Fruit fly (Drosophila melanogaster): ENCODE data around the gene mnd.

DNA sequence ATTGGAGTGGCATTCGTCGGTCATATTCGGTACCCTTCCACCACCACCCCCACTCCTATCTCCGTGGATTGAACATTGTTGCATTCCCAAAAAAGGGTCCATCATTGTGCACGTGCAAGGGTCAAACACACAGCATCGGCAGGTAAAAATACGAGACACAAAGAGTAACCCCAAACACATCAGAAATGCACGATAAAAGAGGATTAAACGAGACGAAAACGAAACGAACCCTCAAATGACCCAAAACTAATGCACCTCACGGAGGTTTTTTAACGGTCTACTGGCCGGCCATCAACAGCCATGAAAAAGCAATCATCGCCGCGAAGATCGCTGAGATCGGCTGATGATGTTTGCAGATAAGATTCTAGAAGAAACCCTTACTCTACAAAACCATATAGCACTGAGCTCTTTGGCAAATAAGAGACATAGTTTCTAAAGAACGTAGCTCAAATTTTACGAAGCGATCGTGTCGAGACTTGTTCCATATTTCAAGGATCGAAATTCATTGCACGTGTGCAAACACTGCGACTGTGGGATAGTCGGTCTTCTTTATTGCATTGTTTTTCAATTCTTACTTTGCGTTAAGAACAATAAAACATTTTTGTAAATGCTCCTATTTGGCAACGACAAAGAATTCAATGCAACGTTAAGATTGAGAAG is 18.6 kb upstream of the mnd start:
- TF ChIP-seq CG3919 (GFP tag; optimal IDR thresholded peaks at IDR 0.05) (no peak), vri (GFP tag; optimal IDR thresholded peaks at IDR 0.05) (no peak), achi (GFP tag; optimal IDR thresholded peaks at IDR 0.05) (no peak), ss (GFP tag; optimal IDR thresholded peaks at IDR 0.05) (no peak), eg (GFP tag; IDR thresholded peaks at IDR 0.05) (no peak), acj6 (GFP tag; optimal IDR thresholded peaks at IDR 0.05) (no peak), Eip78C (GFP tag) (no peak), Gug (GFP tag; IDR thresholded peaks at IDR 0.05) (no peak), esn (GFP tag; optimal IDR thresholded peaks at IDR 0.05) (no peak), fkh (GFP tag; optimal IDR thresholded peaks at IDR 0.05) (no peak), fd85E (GFP tag; optimal IDR thresholded peaks at IDR 0.05) (no peak), CG31627 (GFP tag; optimal IDR thresholded peaks at IDR 0.05) (no peak)

Measured in whole organism, prepupa.